ENCODE assay signal across 1 worm cellular context in the genomic region with DNA sequence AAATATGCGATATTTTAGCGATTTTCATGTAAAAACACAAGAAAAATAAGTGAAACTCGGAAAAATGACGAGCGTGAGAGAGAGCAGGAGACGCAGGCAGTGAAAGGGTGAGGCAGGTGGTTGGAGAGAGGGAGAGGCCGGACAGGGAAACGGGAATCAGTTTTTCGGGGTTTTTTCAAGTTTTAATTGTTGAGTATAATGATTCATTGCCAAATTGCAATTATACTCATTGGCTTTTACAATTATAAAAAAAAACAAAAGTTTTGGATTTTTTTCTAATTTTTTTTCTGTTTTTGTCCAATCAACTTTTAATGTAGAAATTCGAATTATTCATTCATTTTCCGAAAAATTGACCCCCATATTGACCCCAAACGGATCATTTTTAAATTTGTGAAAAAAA.
A peak's percentile ranks its signal among the peaks of the same experiment; 100 is the strongest.
TF ChIP-seq lines count a peak whose summit lies in the region.

A gene (minus strand): TSS at position 101 of the 400 bp plus-strand sequence.

TF ChIP-seq in whole organism, L4 larva, 104 proteins besides CTCF, POLR2A, EP300 and RAD21 (continued from another document):
- no peak for TF ChIP-seq snpc-1.2 (GFP tag; IDR thresholded peaks at IDR 0.05; lab: Robert Waterston, UW)
- TF ChIP-seq mdt-29 (GFP tag; IDR thresholded peaks at IDR 0.05; lab: Robert Waterston, UW): no peak
- no peak for TF ChIP-seq nhr-42 (GFP tag; IDR thresholded peaks at IDR 0.05; lab: Robert Waterston, UW)
- TF ChIP-seq unc-130 (GFP tag; optimal IDR thresholded peaks at IDR 0.05; lab: Kevin White, UChicago): no peak
- TF ChIP-seq zag-1 (tag; optimal IDR thresholded peaks at IDR 0.05; lab: Kevin White, UChicago): no peak
- TF ChIP-seq R02D3.7 (tag; optimal IDR thresholded peaks at IDR 0.05; lab: Kevin White, UChicago): no peak
- TF ChIP-seq spr-3 (GFP tag; optimal IDR thresholded peaks at IDR 0.05; lab: Kevin White, UChicago): no peak
- no peak for TF ChIP-seq lin-13 (GFP tag; optimal IDR thresholded peaks at IDR 0.05; lab: Kevin White, UChicago)
- no peak for TF ChIP-seq egl-43 (GFP tag; IDR thresholded peaks at IDR 0.05; lab: Robert Waterston, UW)
- TF ChIP-seq nhr-102 (tag; optimal IDR thresholded peaks at IDR 0.05; lab: Kevin White, UChicago): no peak
- TF ChIP-seq mxl-3 (GFP tag; optimal IDR thresholded peaks at IDR 0.05; lab: Kevin White, UChicago): no peak
- peak; percentile 6 for TF ChIP-seq hlh-11 (tag; optimal IDR thresholded peaks at IDR 0.05; lab: Kevin White, UChicago)
- TF ChIP-seq Y48G9A.11 (GFP tag; IDR thresholded peaks at IDR 0.05; lab: Robert Waterston, UW): no peak
- TF ChIP-seq ztf-11 (tag; optimal IDR thresholded peaks at IDR 0.05; lab: Kevin White, UChicago): no peak
- no peak for TF ChIP-seq mes-2 (tag; optimal IDR thresholded peaks at IDR 0.05; lab: Kevin White, UChicago; ENCODE audit: poor library complexity, severe bottlenecking)
- TF ChIP-seq madf-9 (GFP tag; conservative IDR thresholded peaks at IDR 0.05; lab: Robert Waterston, UW): no peak
- no peak for TF ChIP-seq ces-1 (GFP tag; optimal IDR thresholded peaks at IDR 0.05; lab: Kevin White, UChicago)
- no peak for TF ChIP-seq egl-27 (tag; optimal IDR thresholded peaks at IDR 0.05; lab: Kevin White, UChicago)
- no peak for TF ChIP-seq F37D6.2 (tag; optimal IDR thresholded peaks at IDR 0.05; lab: Kevin White, UChicago)
